Worm (Caenorhabditis elegans) whole organism, L3 larva: Measurements from ENCODE around the gene C01G12.9.

Experiments used
- ZK546.5 ChIP-seq: sonication (generic microtip); optimal IDR thresholded peaks from 2 replicates; lab custom pipeline; 2017; ENCODE audit warnings: missing biosample characterization, missing genetic modification characterization
- aly-2 ChIP-seq: fragments of 150-350 bp; optimal IDR thresholded peaks from 2 replicates; lab custom pipeline; 2014; ENCODE audit warnings: missing biosample characterization, missing genetic modification characterization
- ceh-9 ChIP-seq: sonication (generic microtip); optimal IDR thresholded peaks from 2 replicates; lab custom pipeline; 2018; ENCODE audit warnings: missing biosample characterization, missing genetic modification characterization
- egl-5 ChIP-seq: fragments of 150-350 bp; optimal IDR thresholded peaks from 2 replicates; lab custom pipeline; 2017; ENCODE audit warnings: missing biosample characterization, missing genetic modification reagents, missing genetic modification characterization, inconsistent platforms
- elt-2 ChIP-seq: sonication (generic microtip); optimal IDR thresholded peaks from 2 replicates; lab custom pipeline; 2016; ENCODE audit warnings: missing genetic modification reagents, mild to moderate bottlenecking, missing genetic modification characterization, missing compliant biosample characterization
- lin-39 ChIP-seq: fragments of 150-350 bp; optimal IDR thresholded peaks from 2 replicates; lab custom pipeline; 2018; ENCODE audit warnings: missing biosample characterization, missing genetic modification reagents, missing genetic modification characterization
- mml-1 ChIP-seq: fragments of 150-350 bp; sonication (generic microtip); optimal IDR thresholded peaks from 3 replicates; lab custom pipeline; 2014; ENCODE audit warnings: missing biosample characterization, missing genetic modification characterization
- nhr-11 ChIP-seq: fragments of 150-350 bp; optimal IDR thresholded peaks from 2 replicates; lab custom pipeline; 2014; ENCODE audit warnings: missing biosample characterization, missing genetic modification characterization
- nhr-76 ChIP-seq: fragments of 150-350 bp; sonication (generic microtip); optimal IDR thresholded peaks from 5 replicates; lab custom pipeline; 2014; ENCODE audit warnings: missing biosample characterization, missing genetic modification characterization
- pha-4 ChIP-seq: fragments of 150-350 bp; optimal IDR thresholded peaks from 2 replicates; lab custom pipeline; 2014; ENCODE audit warnings: missing biosample characterization, missing genetic modification reagents, missing genetic modification characterization
- skn-1 ChIP-seq: fragments of 150-350 bp; optimal IDR thresholded peaks from 2 replicates; lab custom pipeline; 2014; ENCODE audit warnings: missing biosample characterization, missing genetic modification characterization
- snpc-4 ChIP-seq: fragments of 150-350 bp; optimal IDR thresholded peaks from 2 replicates; lab custom pipeline; 2014; ENCODE audit warnings: missing biosample characterization, missing genetic modification characterization
- unc-39 ChIP-seq: sonication (generic microtip); optimal IDR thresholded peaks from 4 replicates; lab custom pipeline; 2017; ENCODE audit warnings: missing biosample characterization, missing genetic modification characterization
- ztf-11 ChIP-seq: fragments of 150-350 bp; optimal IDR thresholded peaks from 2 replicates; lab custom pipeline; 2014; ENCODE audit warnings: missing biosample characterization, missing genetic modification characterization

DNA sequence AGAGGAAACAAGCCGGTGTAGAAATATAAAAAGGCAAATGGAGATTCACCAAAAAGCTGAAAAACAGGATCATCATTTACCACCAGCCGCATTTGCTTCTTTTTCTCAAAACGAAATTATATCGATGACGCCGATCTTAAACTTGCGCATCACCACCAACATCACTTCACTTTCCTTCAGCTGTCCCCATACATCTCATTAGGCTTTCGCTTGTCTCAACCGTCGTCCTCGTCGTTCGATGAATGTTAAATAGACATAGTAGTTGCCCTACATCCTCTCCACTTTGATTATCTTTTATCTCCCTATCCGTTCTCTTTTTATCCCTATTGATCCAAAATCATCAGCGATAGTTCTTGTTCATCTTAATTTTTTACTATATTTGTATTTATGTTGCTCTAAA is 48.1 kb downstream of the C01G12.9 start:
- TF ChIP-seq mml-1 (tag; lab: Kevin White, UChicago) (no peak), nhr-76 (tag; lab: Kevin White, UChicago) (no peak), snpc-4 (tag; lab: Kevin White, UChicago) (no peak), unc-39 (tag; lab: Kevin White, UChicago) (no peak), nhr-11 (tag; lab: Kevin White, UChicago) (no peak), ZK546.5 (tag; lab: Kevin White, UChicago) (no peak), skn-1 (tag; lab: Kevin White, UChicago) (no peak), pha-4 (no peak), aly-2 (tag; lab: Kevin White, UChicago) (no peak), ztf-11 (tag; lab: Kevin White, UChicago) (no peak), elt-2 (tag; lab: Kevin White, UChicago) (no peak), ceh-9 (no peak), egl-5 (no peak), lin-39 (no peak)
